Fruit fly (Drosophila melanogaster) whole organism, prepupa: ENCODE data around the gene Dip-C.

Experiments used
- Blimp-1 ChIP-seq: fragments of 200-800 bp; sonication (Bioruptor generic); optimal IDR thresholded peaks from 3 replicates; lab custom pipeline; 2017; ENCODE audit warnings: missing biosample characterization, missing genetic modification characterization, mild to moderate bottlenecking, moderate library complexity, missing genetic modification reagents
- CG11762 ChIP-seq: fragments of 200-800 bp; sonication (Bioruptor generic); optimal IDR thresholded peaks from 3 replicates; lab custom pipeline; 2016; ENCODE audit warnings: missing biosample characterization, missing genetic modification characterization; ENCODE audit not compliant: insufficient read depth
- CG15336 ChIP-seq: fragments of 200-800 bp; sonication (Bioruptor generic); IDR thresholded peaks from 2 replicates; pipeline ENCODE4 v1.3.6; 2022; ENCODE audit warnings: missing biosample characterization, missing genetic modification characterization
- CG16779 ChIP-seq: fragments of 200-800 bp; sonication (Bioruptor generic); optimal IDR thresholded peaks from 3 replicates; lab custom pipeline; 2017; ENCODE audit warnings: missing biosample characterization, mild to moderate bottlenecking, missing genetic modification characterization
- CG3032 ChIP-seq: fragments of 200-800 bp; optimal IDR thresholded peaks from 2 replicates; lab custom pipeline; 2019; ENCODE audit warnings: missing biosample characterization, mild to moderate bottlenecking, missing genetic modification characterization, moderate library complexity
- CG31627 ChIP-seq: fragments of 200-800 bp; sonication (Bioruptor generic); optimal IDR thresholded peaks from 3 replicates; lab custom pipeline; 2016; ENCODE audit warnings: missing biosample characterization, missing genetic modification characterization
- CG34406 ChIP-seq: fragments of 200-800 bp; sonication (Bioruptor generic); optimal IDR thresholded peaks from 3 replicates; lab custom pipeline; 2016; ENCODE audit warnings: missing biosample characterization, missing genetic modification characterization
- CG4318 ChIP-seq: fragments of 200-800 bp; sonication (Bioruptor generic); optimal IDR thresholded peaks from 3 replicates; lab custom pipeline; 2017; ENCODE audit warnings: missing biosample characterization, mild to moderate bottlenecking, missing genetic modification characterization
- CG6163 ChIP-seq: fragments of 200-800 bp; sonication (Bioruptor generic); IDR thresholded peaks from 3 replicates; pipeline ENCODE4 v1.3.6; 2022; ENCODE audit warnings: missing biosample characterization, missing genetic modification characterization
- CG6276 ChIP-seq: fragments of 200-800 bp; sonication (Bioruptor generic); optimal IDR thresholded peaks from 2 replicates; lab custom pipeline; 2017; ENCODE audit warnings: missing biosample characterization, mild to moderate bottlenecking, missing genetic modification characterization
- CG6792 ChIP-seq: fragments of 200-800 bp; sonication (Bioruptor generic); optimal IDR thresholded peaks from 3 replicates; lab custom pipeline; 2016; ENCODE audit warnings: missing biosample characterization, missing genetic modification characterization
- CG6808 ChIP-seq: fragments of 200-800 bp; sonication (Bioruptor generic); optimal IDR thresholded peaks from 3 replicates; lab custom pipeline; 2017; ENCODE audit warnings: missing biosample characterization, missing genetic modification characterization, mild to moderate bottlenecking, moderate library complexity, missing genetic modification reagents
- CG6854 ChIP-seq: fragments of 200-800 bp; sonication (Bioruptor generic); optimal IDR thresholded peaks from 2 replicates; lab custom pipeline; 2017; ENCODE audit warnings: missing biosample characterization, mild to moderate bottlenecking, missing genetic modification characterization
- CG8119 ChIP-seq: fragments of 200-800 bp; sonication (Bioruptor generic); IDR thresholded peaks from 3 replicates; pipeline ENCODE4 v1.3.6; 2022; ENCODE audit warnings: missing biosample characterization, missing genetic modification characterization
- CG8319 ChIP-seq: fragments of 200-800 bp; sonication (Bioruptor generic); optimal IDR thresholded peaks from 3 replicates; lab custom pipeline; 2016; ENCODE audit warnings: missing biosample characterization, missing genetic modification characterization
- CG9139 ChIP-seq: fragments of 200-800 bp; sonication (Bioruptor generic); optimal IDR thresholded peaks from 3 replicates; lab custom pipeline; 2017; ENCODE audit warnings: missing biosample characterization, mild to moderate bottlenecking, missing genetic modification characterization
- Eip75B ChIP-seq: fragments of 200-800 bp; sonication (Bioruptor generic); optimal IDR thresholded peaks from 3 replicates; lab custom pipeline; 2016; ENCODE audit warnings: missing biosample characterization, missing genetic modification characterization
- Eip78C ChIP-seq: fragments of 200-800 bp; sonication (Bioruptor generic); peaks from one replicate; lab custom pipeline; 2016; ENCODE audit warnings: missing biosample characterization, missing genetic modification characterization
- Ets21C ChIP-seq: fragments of 200-800 bp; sonication (Bioruptor generic); optimal IDR thresholded peaks from 3 replicates; lab custom pipeline; 2016; ENCODE audit warnings: missing biosample characterization, missing genetic modification characterization
- Ets96B ChIP-seq: fragments of 200-800 bp; optimal IDR thresholded peaks from 2 replicates; lab custom pipeline; 2019; ENCODE audit warnings: missing biosample characterization, mild to moderate bottlenecking, missing genetic modification characterization, moderate library complexity
- Gug ChIP-seq: fragments of 200-800 bp; sonication (Bioruptor generic); IDR thresholded peaks from 2 replicates; pipeline ENCODE4 v1.3.6; 2022; ENCODE audit warnings: missing biosample characterization, missing genetic modification characterization
- Lpt ChIP-seq: fragments of 200-800 bp; sonication (Bioruptor generic); optimal IDR thresholded peaks from 3 replicates; lab custom pipeline; 2016; ENCODE audit warnings: missing biosample characterization, missing genetic modification characterization
- Met ChIP-seq: fragments of 200-800 bp; sonication (Bioruptor generic); optimal IDR thresholded peaks from 3 replicates; lab custom pipeline; 2016; ENCODE audit warnings: missing biosample characterization, missing genetic modification characterization
- Sox102F ChIP-seq: fragments of 200-800 bp; sonication (Bioruptor generic); optimal IDR thresholded peaks from 2 replicates; lab custom pipeline; 2016; ENCODE audit warnings: missing biosample characterization, mild to moderate bottlenecking, missing genetic modification characterization
- Sox14 ChIP-seq: fragments of 200-800 bp; sonication (Bioruptor generic); optimal IDR thresholded peaks from 3 replicates; lab custom pipeline; 2016; ENCODE audit warnings: missing biosample characterization, missing genetic modification characterization
- Sox15 ChIP-seq: fragments of 200-800 bp; sonication (Bioruptor generic); optimal IDR thresholded peaks from 3 replicates; lab custom pipeline; 2016; ENCODE audit warnings: missing biosample characterization, missing genetic modification characterization
- achi ChIP-seq: fragments of 200-800 bp; sonication (Bioruptor generic); optimal IDR thresholded peaks from 3 replicates; lab custom pipeline; 2016; ENCODE audit warnings: missing biosample characterization, missing genetic modification characterization
- acj6 ChIP-seq: fragments of 200-800 bp; sonication (Bioruptor generic); optimal IDR thresholded peaks from 3 replicates; lab custom pipeline; 2016; ENCODE audit warnings: missing biosample characterization, missing genetic modification characterization
- dac ChIP-seq: fragments of 200-800 bp; sonication (Bioruptor generic); optimal IDR thresholded peaks from 2 replicates; lab custom pipeline; 2017; ENCODE audit warnings: missing biosample characterization, mild to moderate bottlenecking, missing genetic modification characterization
- dsx ChIP-seq: fragments of 200-800 bp; optimal IDR thresholded peaks from 3 replicates; lab custom pipeline; 2019; ENCODE audit warnings: missing biosample characterization, mild to moderate bottlenecking, missing genetic modification characterization, moderate library complexity; ENCODE audit not compliant: poor library complexity, severe bottlenecking
- eg ChIP-seq: fragments of 200-800 bp; sonication (Bioruptor generic); IDR thresholded peaks from 3 replicates; pipeline ENCODE4 v1.3.6; 2022; ENCODE audit warnings: missing biosample characterization, missing genetic modification characterization
- esn ChIP-seq: fragments of 200-800 bp; sonication (Bioruptor generic); optimal IDR thresholded peaks from 2 replicates; lab custom pipeline; 2016; ENCODE audit warnings: missing biosample characterization, mild to moderate bottlenecking, missing genetic modification characterization, moderate library complexity
- fd59A ChIP-seq: fragments of 200-800 bp; sonication (Bioruptor generic); optimal IDR thresholded peaks from 2 replicates; lab custom pipeline; 2017; ENCODE audit warnings: missing biosample characterization, mild to moderate bottlenecking, missing genetic modification characterization, missing genetic modification reagents
- fkh ChIP-seq: fragments of 200-800 bp; sonication (Bioruptor generic); optimal IDR thresholded peaks from 3 replicates; lab custom pipeline; 2017; ENCODE audit warnings: missing biosample characterization, mild to moderate bottlenecking, missing genetic modification characterization, moderate library complexity
- lz ChIP-seq: fragments of 200-800 bp; sonication (Bioruptor generic); optimal IDR thresholded peaks from 3 replicates; lab custom pipeline; 2016; ENCODE audit warnings: missing biosample characterization, missing genetic modification characterization
- pdm3 ChIP-seq: fragments of 200-800 bp; sonication (Bioruptor generic); optimal IDR thresholded peaks from 3 replicates; lab custom pipeline; 2016; ENCODE audit warnings: missing biosample characterization, missing genetic modification characterization
- salr ChIP-seq, 2 experiments: fragments of 200-800 bp; sonication (Bioruptor generic); optimal IDR thresholded peaks; 3 replicates each; lab custom pipeline; 2016 to 2018; ENCODE audit warnings: missing biosample characterization in 2 of 2, missing genetic modification characterization in 2 of 2, mild to moderate bottlenecking in 1 of 2
- spab ChIP-seq: fragments of 200-800 bp; sonication (Bioruptor generic); optimal IDR thresholded peaks from 2 replicates; lab custom pipeline; 2017; ENCODE audit warnings: missing biosample characterization, mild to moderate bottlenecking, missing genetic modification characterization, missing genetic modification reagents
- ss ChIP-seq, 2 experiments: fragments of 200-800 bp; sonication (Bioruptor generic); optimal IDR thresholded peaks; 2 replicates in 1 of 2; 3 replicates in 1 of 2; lab custom pipeline; 2017 to 2018; ENCODE audit warnings: mild to moderate bottlenecking in 2 of 2, missing biosample characterization in 2 of 2, missing genetic modification characterization in 2 of 2, moderate library complexity in 1 of 2
- svp ChIP-seq: fragments of 200-800 bp; sonication (Bioruptor generic); peaks from one replicate; lab custom pipeline; 2016; ENCODE audit warnings: missing biosample characterization, missing genetic modification characterization

Dip-C gene

DNA sequence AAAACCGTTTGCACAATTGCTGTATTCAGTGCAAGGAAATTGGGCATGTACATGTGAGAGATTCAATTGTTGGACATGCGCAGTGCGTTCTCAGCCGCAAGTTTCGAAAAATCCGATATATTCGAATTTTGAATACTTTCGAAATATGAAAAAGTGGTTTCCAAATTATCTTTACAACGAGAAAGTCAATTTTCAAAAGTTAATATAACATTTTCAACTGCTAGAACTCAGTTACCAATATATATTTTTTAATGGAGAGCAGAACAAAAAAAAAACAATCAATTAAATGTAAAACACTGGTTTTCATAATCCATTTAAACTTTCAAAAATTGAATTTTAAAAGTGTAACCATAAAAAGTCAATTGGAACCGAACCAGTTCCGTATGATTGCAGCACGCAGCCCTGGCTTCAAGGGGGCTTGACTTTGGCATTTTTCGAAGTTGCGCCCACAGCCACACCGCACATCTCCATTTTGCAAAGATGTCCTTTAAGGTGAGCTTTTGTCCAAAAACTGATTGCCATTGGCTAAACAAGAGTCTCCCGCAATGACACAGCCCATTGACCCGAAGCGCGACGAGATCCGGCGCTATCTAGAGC is 8.9 kb upstream of the Dip-C start, which contains the start of the genes Scgbeta and CG17202:
Gene Scgbeta (minus strand): TSS at position 51 of the 597 bp plus-strand sequence.
Gene CG17202 (plus strand): TSS at position 390 of the 597 bp plus-strand sequence.
- no peak for TF ChIP-seq dac (GFP tag; lab: Kevin White, UChicago)
- peak; percentile 28 for TF ChIP-seq esn
- no peak for TF ChIP-seq spab
- no peak for TF ChIP-seq pdm3 (GFP tag; lab: Kevin White, UChicago)

DNA sequence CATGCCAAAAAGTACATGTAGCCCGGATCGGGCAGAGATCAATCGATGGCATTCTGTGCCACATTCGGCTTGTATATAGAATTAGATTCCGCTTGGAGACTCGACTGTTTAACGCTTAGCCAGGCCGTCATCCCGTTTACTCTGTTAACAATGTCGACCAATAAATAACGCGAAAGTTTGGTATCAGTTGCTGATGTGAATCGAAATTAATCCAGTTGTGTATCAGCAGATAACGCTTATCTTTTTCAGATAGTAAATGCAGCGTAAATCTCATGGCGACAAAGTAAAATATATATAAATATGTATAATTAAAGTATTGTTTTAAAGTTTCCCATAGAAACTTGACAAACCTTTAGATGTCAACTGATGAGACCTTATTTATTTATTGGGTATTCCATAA is 2.1 kb downstream of the Dip-C start:
- TF ChIP-seq Lpt (GFP tag; lab: Kevin White, UChicago) (no peak), Blimp-1 (GFP tag; lab: Kevin White, UChicago) (no peak), CG3032 (tag; lab: Kevin White, UChicago) (no peak), CG8319 (no peak), ss (GFP tag; optimal IDR thresholded peaks at IDR 0.05; lab: Kevin White, UChicago) (no peak), dsx (GFP tag; lab: Kevin White, UChicago) (no peak), CG16779 (no peak), salr (GFP tag; optimal IDR thresholded peaks at IDR 0.05; lab: Kevin White, UChicago) (no peak), CG6792 (no peak), CG6276 (GFP tag; lab: Kevin White, UChicago) (no peak), dac (GFP tag; lab: Kevin White, UChicago) (no peak), CG34406 (no peak)

DNA sequence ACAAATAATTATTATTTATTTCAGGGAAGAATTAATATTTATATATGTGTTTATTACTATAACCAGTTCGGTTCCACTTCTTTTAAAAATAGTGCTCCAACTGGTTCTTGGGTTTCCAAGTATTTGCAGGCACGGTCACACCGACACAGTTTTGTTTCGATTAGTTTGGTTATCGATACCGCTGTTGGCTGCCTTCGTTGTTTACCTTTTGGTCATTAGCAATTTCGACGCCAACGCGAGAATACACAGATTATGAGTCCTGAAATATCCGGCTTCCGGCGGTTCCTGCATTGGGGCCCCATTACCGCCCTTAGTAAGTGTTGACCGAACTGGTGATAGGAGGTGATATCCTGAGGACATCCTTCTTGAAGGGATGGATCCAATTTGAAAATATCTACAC is 5.4 kb downstream of the Dip-C start, which contains the start of gene CG5196:
Gene CG5196 (plus strand): TSS at position 157 of the 400 bp plus-strand sequence.
- TF ChIP-seq fkh (peak; percentile 93), CG15336 (GFP tag; lab: Robert Waterston, UW) (0 out of 2 replicates have a peak, but pooled peaks have one; percentile 25), esn (peak; percentile 25), dsx (GFP tag; lab: Kevin White, UChicago) (no peak), ss (GFP tag; optimal IDR thresholded peaks at IDR 0.05; lab: Kevin White, UChicago) (peak in 1 of 2 experiments; percentile 38), Ets96B (tag; lab: Kevin White, UChicago) (peak; percentile 10), eg (GFP tag; lab: Robert Waterston, UW) (no peak), CG6854 (GFP tag; lab: Kevin White, UChicago) (peak; percentile 25), acj6 (GFP tag; lab: Kevin White, UChicago) (no peak), Eip78C (GFP tag; lab: Kevin White, UChicago) (peak; percentile 67), spab (no peak), fd59A (GFP tag; lab: Kevin White, UChicago) (no peak), CG8119 (no peak), Sox14 (GFP tag; lab: Kevin White, UChicago) (peak; percentile 4), CG6163 (GFP tag; lab: Robert Waterston, UW) (peak; percentile 20; the same call in 1 of the 3 replicates), CG9139 (GFP tag; lab: Kevin White, UChicago) (no peak)

DNA sequence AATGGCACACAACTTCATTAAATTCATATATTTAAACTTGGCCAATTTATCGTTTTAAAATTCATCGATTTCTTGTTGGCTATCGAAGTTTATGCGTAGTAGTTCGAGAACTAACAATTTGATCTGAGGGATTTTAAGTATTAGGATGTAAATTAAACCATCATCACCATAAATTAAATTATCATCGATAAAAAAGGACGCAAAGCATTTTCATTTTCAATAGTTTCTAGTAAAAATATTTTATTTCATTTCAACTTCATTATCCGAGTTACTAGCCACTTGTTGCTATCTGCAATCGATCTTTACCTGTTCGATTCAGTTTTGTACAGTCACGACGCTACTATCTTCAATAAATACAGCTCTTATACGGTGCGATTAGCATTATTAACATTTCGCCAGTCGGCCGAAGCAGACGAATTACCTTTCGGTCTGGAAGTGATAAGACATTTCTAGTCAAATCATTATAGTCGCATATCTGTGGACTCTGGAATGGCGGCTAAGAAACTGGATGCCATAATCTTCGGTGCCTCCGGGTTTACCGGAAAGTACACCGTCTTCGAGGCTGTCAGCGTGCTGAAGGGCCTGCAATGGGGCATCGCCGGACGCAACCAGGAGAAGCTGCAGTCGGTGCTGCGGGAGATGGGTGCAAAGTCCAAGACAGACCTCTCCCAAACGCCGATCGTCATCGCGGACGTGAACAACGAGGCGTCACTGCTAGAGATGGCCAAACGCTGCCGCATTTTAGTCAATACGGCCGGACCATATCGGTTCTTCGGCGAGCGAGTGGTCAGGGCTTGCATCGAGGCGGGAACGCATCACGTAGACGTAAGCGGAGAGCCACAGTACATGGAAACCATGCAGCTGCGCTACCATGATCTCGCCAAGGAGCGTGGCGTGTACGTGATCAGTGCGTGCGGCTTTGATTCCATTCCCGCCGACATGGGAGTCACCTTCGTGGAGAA is 7.0 kb downstream of the Dip-C start, which contains the start of gene CG5167:
Gene CG5167 (plus strand): TSS at position 298 of the 962 bp plus-strand sequence.
- TF ChIP-seq CG6276 (GFP tag; lab: Kevin White, UChicago) (peak; percentile 92), CG11762 (GFP tag; lab: Kevin White, UChicago) (peak; percentile 50), lz (GFP tag; lab: Kevin White, UChicago) (peak; percentile 58), CG8319 (no peak), CG6163 (GFP tag; lab: Robert Waterston, UW) (peak; percentile 15; the same call in 1 of the 3 replicates), achi (GFP tag; lab: Kevin White, UChicago) (peak; percentile 32), CG3032 (tag; lab: Kevin White, UChicago) (peak; percentile 7), Sox15 (GFP tag; lab: Kevin White, UChicago) (no peak), salr (GFP tag; optimal IDR thresholded peaks at IDR 0.05; lab: Kevin White, UChicago) (peak; percentile 41 to 50), CG4318 (GFP tag; lab: Kevin White, UChicago) (no peak), Met (no peak), CG31627 (GFP tag; lab: Kevin White, UChicago) (peak; percentile 26), Sox102F (GFP tag; lab: Kevin White, UChicago) (peak; percentile 46), esn (peak; percentile 63), svp (GFP tag; lab: Kevin White, UChicago) (peak; percentile 69), Eip78C (GFP tag; lab: Kevin White, UChicago) (peak; percentile 87), Eip75B (peak; percentile 46), Sox14 (GFP tag; lab: Kevin White, UChicago) (peak; percentile 19), Ets21C (GFP tag; lab: Kevin White, UChicago) (no peak), CG6854 (GFP tag; lab: Kevin White, UChicago) (peak; percentile 59), CG16779 (peak; percentile 87), Gug (no peak; the same call in 1 of the 2 replicates), CG6808 (peak; percentile 76), CG6792 (no peak)
